Fruit fly (Drosophila melanogaster) S2 (cell line): ENCODE results near the gene CG42781.

Experiments used
- CG8478 ChIP-seq: fragments of >200 bp; optimal IDR thresholded peaks from 2 replicates; lab custom pipeline; 2018
- CTCF ChIP-seq, 2 experiments: fragments of >200 bp; optimal IDR thresholded peaks; 2 replicates each; lab custom pipeline; 2018

DNA sequence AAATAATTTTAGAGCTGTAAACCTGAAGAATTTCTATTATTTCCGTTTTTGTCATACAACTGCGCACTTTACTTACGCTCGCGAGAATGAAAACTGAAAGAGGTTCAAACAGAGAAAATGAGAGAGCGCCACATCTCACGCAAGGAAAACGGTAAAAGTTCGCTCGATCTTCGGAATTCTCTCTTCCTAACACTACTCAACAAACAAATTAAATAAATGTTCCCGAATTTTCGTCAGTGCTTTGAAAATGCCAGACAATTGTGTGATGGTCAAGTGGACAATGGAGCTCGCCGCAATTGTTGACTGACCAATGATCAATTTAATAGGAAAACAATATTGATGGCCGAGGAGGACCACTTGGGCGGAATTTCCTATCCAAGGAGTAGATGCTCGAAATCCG lies 22.9 kb upstream of the CG42781 start, which contains the start of gene CG1677:
- TF ChIP-seq CTCF (optimal IDR thresholded peaks at IDR 0.05; lab: Kevin White, UChicago) (no peak), CG8478 (lab: Kevin White, UChicago) (no peak)
